Fruit fly (Drosophila melanogaster) whole organism: ENCODE data around the gene MED31.

ENCODE experiments used
- Dll ChIP-seq: fragments of >200 bp; optimal IDR thresholded peaks from 2 replicates; lab custom pipeline; 2017
- psq ChIP-seq: fragments of >200 bp; optimal IDR thresholded peaks from 2 replicates; lab custom pipeline; 2017

dm6 chr3R:4676981-4677665 is 35.4 kb downstream of the MED31 start:
- TF ChIP-seq psq (lab: Kevin White, UChicago) (no peak), Dll (lab: Kevin White, UChicago) (no peak)
